Fruit fly (Drosophila melanogaster) Kc167 (cell line): ENCODE measurements around the gene AcCoAS.

ENCODE experiments used
- Myc ChIP-seq: fragments of >200 bp; optimal IDR thresholded peaks from 2 replicates; lab custom pipeline; 2017; ENCODE audit warnings: missing external identifiers
- Sin3A ChIP-seq: fragments of >200 bp; optimal IDR thresholded peaks from 2 replicates; lab custom pipeline; 2018; ENCODE audit warnings: missing external identifiers
- h ChIP-seq: fragments of >200 bp; optimal IDR thresholded peaks from 3 replicates; lab custom pipeline; 2018; ENCODE audit warnings: missing external identifiers
- insv ChIP-seq: fragments of >200 bp; optimal IDR thresholded peaks from 3 replicates; lab custom pipeline; 2018; ENCODE audit warnings: missing external identifiers
- psq ChIP-seq: fragments of >200 bp; optimal IDR thresholded peaks from 2 replicates; lab custom pipeline; 2017; ENCODE audit warnings: missing external identifiers
- ttk ChIP-seq: sonication (Bioruptor generic); optimal IDR thresholded peaks from 2 replicates; lab custom pipeline; 2017; ENCODE audit warnings: missing external identifiers

The AcCoAS gene

dm6 chr3L:21279876-21280566 is at the start of gene AcCoAS:
Gene AcCoAS, minus strand, starts transcription at chr3L:21280243.
- TF ChIP-seq Sin3A (lab: Kevin White, UChicago) (no peak), insv (lab: Kevin White, UChicago) (no peak), h (lab: Kevin White, UChicago) (no peak), psq (lab: Kevin White, UChicago) (no peak), Myc (lab: Kevin White, UChicago) (no peak), ttk (lab: Kevin White, UChicago) (no peak)

- TF ChIP-seq psq (lab: Kevin White, UChicago) (no peak), ttk (lab: Kevin White, UChicago) (no peak), h (lab: Kevin White, UChicago) (no peak), Myc (lab: Kevin White, UChicago) (no peak), insv (lab: Kevin White, UChicago) (no peak), Sin3A (lab: Kevin White, UChicago) (no peak)
These were observed 44.7 kb upstream of the AcCoAS start for dm6 chr3L:21324724-21325123.

dm6 chr3L:21321807-21322503 is 41.9 kb upstream of the AcCoAS start:
- TF ChIP-seq h (lab: Kevin White, UChicago) = no peak
- TF ChIP-seq psq (lab: Kevin White, UChicago) = no peak
- no peak for TF ChIP-seq Myc (lab: Kevin White, UChicago)
- no peak for TF ChIP-seq ttk (lab: Kevin White, UChicago)
- TF ChIP-seq insv (lab: Kevin White, UChicago) = no peak
- TF ChIP-seq Sin3A (lab: Kevin White, UChicago) = no peak

dm6 chr3L:21319957-21320356 is 39.9 kb upstream of the AcCoAS start:
- TF ChIP-seq ttk (lab: Kevin White, UChicago) (no peak), insv (lab: Kevin White, UChicago) (no peak)

dm6 chr3L:21319313-21319907 is 39.4 kb upstream of the AcCoAS start:
- no peak for TF ChIP-seq h (lab: Kevin White, UChicago)
- no peak for TF ChIP-seq ttk (lab: Kevin White, UChicago)
- TF ChIP-seq Myc (lab: Kevin White, UChicago) = no peak
- TF ChIP-seq psq (lab: Kevin White, UChicago) = no peak
- TF ChIP-seq Sin3A (lab: Kevin White, UChicago) = no peak
- no peak for TF ChIP-seq insv (lab: Kevin White, UChicago)

dm6 chr3L:21318474-21318873 is 38.4 kb upstream of the AcCoAS start, which contains the start of gene Rab26:
Gene Rab26, plus strand, starts transcription at chr3L:21318774.
- TF ChIP-seq h (lab: Kevin White, UChicago) (no peak), Sin3A (lab: Kevin White, UChicago) (no peak), psq (lab: Kevin White, UChicago) (no peak), insv (lab: Kevin White, UChicago) (no peak), ttk (lab: Kevin White, UChicago) (no peak), Myc (lab: Kevin White, UChicago) (no peak)

dm6 chr3L:21317416-21318259 is 37.6 kb upstream of the AcCoAS start, which contains the start of gene Pc:
Gene Pc, minus strand, starts transcription at chr3L:21318020.
- TF ChIP-seq Myc (lab: Kevin White, UChicago) (no peak), ttk (lab: Kevin White, UChicago) (no peak), insv (lab: Kevin White, UChicago) (no peak), Sin3A (lab: Kevin White, UChicago) (no peak), h (lab: Kevin White, UChicago) (no peak), psq (lab: Kevin White, UChicago) (no peak)

- no peak for TF ChIP-seq h (lab: Kevin White, UChicago)
- no peak for TF ChIP-seq ttk (lab: Kevin White, UChicago)
- TF ChIP-seq Sin3A (lab: Kevin White, UChicago) = no peak
- TF ChIP-seq Myc (lab: Kevin White, UChicago) = no peak
- TF ChIP-seq insv (lab: Kevin White, UChicago) = no peak
- TF ChIP-seq psq (lab: Kevin White, UChicago) = no peak
These were observed 24.4 kb upstream of the AcCoAS start, which contains the start of the genes CG11309 and CG7632 for dm6 chr3L:21304400-21304799. Gene CG11309, minus strand, starts transcription at chr3L:21304658. Gene CG7632, plus strand, starts transcription at chr3L:21304697.

dm6 chr3L:21303659-21304058 is 23.6 kb upstream of the AcCoAS start:
- TF ChIP-seq ttk (lab: Kevin White, UChicago) (no peak), psq (lab: Kevin White, UChicago) (no peak), Myc (lab: Kevin White, UChicago) (no peak), Sin3A (lab: Kevin White, UChicago) (no peak), insv (lab: Kevin White, UChicago) (no peak), h (lab: Kevin White, UChicago) (no peak)

- TF ChIP-seq psq (lab: Kevin White, UChicago) (no peak), Myc (lab: Kevin White, UChicago) (no peak), h (lab: Kevin White, UChicago) (no peak), ttk (lab: Kevin White, UChicago) (no peak), insv (lab: Kevin White, UChicago) (no peak), Sin3A (lab: Kevin White, UChicago) (no peak)
These were observed 22.4 kb upstream of the AcCoAS start for dm6 chr3L:21302493-21302892.
